Fruit fly (Drosophila melanogaster) whole organism, embryonic: ENCODE results near the gene WASp.
A peak's percentile ranks its signal among the peaks of the same experiment; 100 is the strongest.

Experiments used
- ATbp ChIP-seq: fragments of 200-800 bp; sonication (Bioruptor generic); optimal IDR thresholded peaks from 2 replicates; lab custom pipeline; 2017; ENCODE audit warnings: missing biosample characterization, mild to moderate bottlenecking, missing genetic modification characterization, missing genetic modification reagents
- Abd-B ChIP-seq: fragments of 200-800 bp; sonication (Bioruptor generic); optimal IDR thresholded peaks from 2 replicates; lab custom pipeline; 2018; ENCODE audit warnings: missing biosample characterization, mild to moderate bottlenecking, missing genetic modification characterization, moderate library complexity
- B-H2 ChIP-seq: fragments of 200-800 bp; sonication (Bioruptor generic); optimal IDR thresholded peaks from 2 replicates; lab custom pipeline; 2018; ENCODE audit warnings: missing biosample characterization, mild to moderate bottlenecking, missing genetic modification characterization
- Bgb ChIP-seq: fragments of 200-800 bp; sonication (Bioruptor generic); IDR thresholded peaks from 2 replicates; pipeline ENCODE4 v1.3.6; 2022; ENCODE audit warnings: missing biosample characterization, missing genetic modification characterization; ENCODE audit not compliant: partially characterized antibody
- Blimp-1 ChIP-seq: fragments of 200-800 bp; sonication (Bioruptor generic); optimal IDR thresholded peaks from 3 replicates; lab custom pipeline; 2018; ENCODE audit warnings: missing biosample characterization, missing genetic modification characterization, mild to moderate bottlenecking, moderate library complexity, missing genetic modification reagents
- CG11696 ChIP-seq: fragments of 200-800 bp; sonication (Bioruptor generic); IDR thresholded peaks from 2 replicates; pipeline ENCODE4 v1.3.6; 2022; ENCODE audit warnings: missing biosample characterization, missing genetic modification characterization
- CG13123 ChIP-seq: fragments of 200-800 bp; sonication (Bioruptor generic); optimal IDR thresholded peaks from 2 replicates; lab custom pipeline; 2016; ENCODE audit warnings: missing biosample characterization, missing genetic modification characterization
- CG14441 ChIP-seq: fragments of 200-800 bp; sonication (Bioruptor generic); IDR thresholded peaks from 2 replicates; pipeline ENCODE4 v1.3.6; 2022; ENCODE audit warnings: missing biosample characterization, missing genetic modification characterization
- CG15601 ChIP-seq: fragments of 200-800 bp; sonication (Bioruptor generic); optimal IDR thresholded peaks from 3 replicates; lab custom pipeline; 2019; ENCODE audit warnings: missing biosample characterization, mild to moderate bottlenecking, missing genetic modification characterization, moderate library complexity
- CG17361 ChIP-seq: fragments of 200-800 bp; sonication (Bioruptor generic); IDR thresholded peaks from 3 replicates; pipeline ENCODE4 v1.3.6; 2022; ENCODE audit warnings: missing biosample characterization, missing genetic modification characterization
- CG17802 ChIP-seq: fragments of 200-800 bp; sonication (Bioruptor generic); optimal IDR thresholded peaks from 2 replicates; lab custom pipeline; 2018; ENCODE audit warnings: missing biosample characterization, mild to moderate bottlenecking, missing genetic modification characterization, moderate library complexity
- CG17829 ChIP-seq: fragments of 200-800 bp; optimal IDR thresholded peaks from 2 replicates; lab custom pipeline; 2019; ENCODE audit warnings: missing biosample characterization, mild to moderate bottlenecking, missing genetic modification characterization, moderate library complexity
- CG2712 ChIP-seq: fragments of 200-800 bp; optimal IDR thresholded peaks from 3 replicates; lab custom pipeline; 2019; ENCODE audit warnings: missing biosample characterization, mild to moderate bottlenecking, missing genetic modification characterization, moderate library complexity
- CG3065 ChIP-seq: fragments of 200-800 bp; sonication (Bioruptor generic); optimal IDR thresholded peaks from 2 replicates; lab custom pipeline; 2016; ENCODE audit warnings: missing biosample characterization, missing genetic modification characterization
- CG31365 ChIP-seq: fragments of 200-800 bp; sonication (Bioruptor generic); optimal IDR thresholded peaks from 2 replicates; lab custom pipeline; 2018; ENCODE audit warnings: missing biosample characterization, mild to moderate bottlenecking, missing genetic modification characterization
- CG32767 ChIP-seq: fragments of 200-800 bp; sonication (Bioruptor generic); IDR thresholded peaks from 2 replicates; pipeline ENCODE4 v1.3.6; 2022; ENCODE audit warnings: missing biosample characterization, missing genetic modification characterization
- CG34224 ChIP-seq: fragments of 200-800 bp; sonication (Bioruptor generic); IDR thresholded peaks from 3 replicates; pipeline ENCODE4 v1.3.6; 2022; ENCODE audit warnings: missing biosample characterization, missing genetic modification characterization; ENCODE audit not compliant: partially characterized antibody
- CG3847 ChIP-seq: fragments of 200-800 bp; sonication (Bioruptor generic); IDR thresholded peaks from 2 replicates; pipeline ENCODE4 v1.3.6; 2022; ENCODE audit warnings: missing biosample characterization, missing genetic modification characterization
- CG4424 ChIP-seq: fragments of 200-800 bp; sonication (Bioruptor generic); optimal IDR thresholded peaks from 3 replicates; lab custom pipeline; 2016; ENCODE audit warnings: missing biosample characterization, missing genetic modification characterization
- CG4617 ChIP-seq: fragments of 200-800 bp; sonication (Bioruptor generic); optimal IDR thresholded peaks from 3 replicates; lab custom pipeline; 2016; ENCODE audit warnings: missing biosample characterization, missing genetic modification characterization, borderline replicate concordance
- CG6689 ChIP-seq: fragments of 200-800 bp; sonication (Bioruptor generic); IDR thresholded peaks from 2 replicates; pipeline ENCODE4 v1.3.6; 2022; ENCODE audit warnings: missing biosample characterization, missing genetic modification characterization
- CG6791 ChIP-seq: fragments of 200-800 bp; sonication (Bioruptor generic); IDR thresholded peaks from 3 replicates; pipeline ENCODE4 v1.3.6; 2022; ENCODE audit warnings: missing biosample characterization, missing genetic modification characterization; ENCODE audit not compliant: partially characterized antibody
- CG7372 ChIP-seq: fragments of 200-800 bp; sonication (Bioruptor generic); IDR thresholded peaks from 2 replicates; pipeline ENCODE4 v1.3.6; 2022; ENCODE audit warnings: missing biosample characterization, missing genetic modification characterization
- CG8089 ChIP-seq: fragments of 200-800 bp; sonication (Bioruptor generic); optimal IDR thresholded peaks from 3 replicates; lab custom pipeline; 2016; ENCODE audit warnings: missing biosample characterization, missing genetic modification characterization
- CG8281 ChIP-seq: fragments of 200-800 bp; sonication (Bioruptor generic); optimal IDR thresholded peaks from 2 replicates; lab custom pipeline; 2018; ENCODE audit warnings: missing biosample characterization, mild to moderate bottlenecking, missing genetic modification characterization, moderate library complexity
- CG8388 ChIP-seq: fragments of 200-800 bp; sonication (Bioruptor generic); optimal IDR thresholded peaks from 2 replicates; lab custom pipeline; 2019; ENCODE audit warnings: missing biosample characterization, mild to moderate bottlenecking, missing genetic modification characterization, moderate library complexity
- D19B ChIP-seq: fragments of 200-800 bp; sonication (Bioruptor generic); optimal IDR thresholded peaks from 2 replicates; lab custom pipeline; 2017; ENCODE audit warnings: missing biosample characterization, mild to moderate bottlenecking, missing genetic modification characterization
- Dp ChIP-seq: fragments of 200-800 bp; sonication (Bioruptor generic); optimal IDR thresholded peaks from 2 replicates; lab custom pipeline; 2018; ENCODE audit warnings: missing biosample characterization, mild to moderate bottlenecking, missing genetic modification characterization, moderate library complexity
- Ets97D ChIP-seq: fragments of 200-800 bp; sonication (Bioruptor generic); optimal IDR thresholded peaks from 3 replicates; lab custom pipeline; 2016; ENCODE audit warnings: missing biosample characterization, missing genetic modification characterization
- Fer3 ChIP-seq: fragments of 200-800 bp; sonication (Bioruptor generic); optimal IDR thresholded peaks from 2 replicates; lab custom pipeline; 2018; ENCODE audit warnings: missing biosample characterization, mild to moderate bottlenecking, missing genetic modification characterization, moderate library complexity
- Mrtf ChIP-seq: fragments of 200-800 bp; sonication (Bioruptor generic); IDR thresholded peaks from 3 replicates; pipeline ENCODE4 v1.3.6; 2022; ENCODE audit warnings: missing biosample characterization, missing genetic modification characterization
- NFAT ChIP-seq: fragments of 200-800 bp; sonication (Bioruptor generic); IDR thresholded peaks from 2 replicates; pipeline ENCODE4 v1.3.6; 2022; ENCODE audit warnings: missing biosample characterization, missing genetic modification characterization
- Rx ChIP-seq: fragments of 200-800 bp; sonication (Bioruptor generic); IDR thresholded peaks from 2 replicates; pipeline ENCODE4 v1.3.6; 2022; ENCODE audit warnings: missing biosample characterization, missing genetic modification characterization
- ash1 ChIP-seq: fragments of 200-800 bp; sonication (Bioruptor generic); optimal IDR thresholded peaks from 2 replicates; lab custom pipeline; 2018; ENCODE audit warnings: missing biosample characterization, mild to moderate bottlenecking, missing genetic modification characterization
- danr ChIP-seq: fragments of 200-800 bp; sonication (Bioruptor generic); IDR thresholded peaks from 2 replicates; pipeline ENCODE4 v1.3.6; 2022; ENCODE audit warnings: missing biosample characterization, missing genetic modification characterization
- dysf ChIP-seq: fragments of 200-800 bp; sonication (Bioruptor generic); IDR thresholded peaks from 3 replicates; pipeline ENCODE4 v1.3.6; 2022; ENCODE audit warnings: missing biosample characterization, missing genetic modification characterization
- esg ChIP-seq: fragments of 200-800 bp; sonication (Bioruptor generic); conservative IDR thresholded peaks from 2 replicates; pipeline ENCODE4 v1.3.6; 2022; ENCODE audit warnings: missing biosample characterization, missing genetic modification characterization
- ewg ChIP-seq: fragments of 200-800 bp; sonication (Bioruptor generic); optimal IDR thresholded peaks from 3 replicates; lab custom pipeline; 2017; ENCODE audit warnings: mild to moderate bottlenecking, missing biosample characterization, missing genetic modification reagents, missing genetic modification characterization
- fd64A ChIP-seq: fragments of 200-800 bp; sonication (Bioruptor generic); optimal IDR thresholded peaks from 3 replicates; lab custom pipeline; 2018; ENCODE audit warnings: missing biosample characterization, mild to moderate bottlenecking, missing genetic modification characterization
- gcm ChIP-seq: fragments of 200-800 bp; sonication (Bioruptor generic); optimal IDR thresholded peaks from 2 replicates; lab custom pipeline; 2019; ENCODE audit warnings: missing biosample characterization, mild to moderate bottlenecking, missing genetic modification characterization, moderate library complexity
- grau ChIP-seq: fragments of 200-800 bp; optimal IDR thresholded peaks from 3 replicates; lab custom pipeline; 2019; ENCODE audit warnings: missing biosample characterization, mild to moderate bottlenecking, missing genetic modification characterization, moderate library complexity
- gsb-n ChIP-seq: fragments of 200-800 bp; sonication (Bioruptor generic); optimal IDR thresholded peaks from 3 replicates; lab custom pipeline; 2018; ENCODE audit warnings: missing biosample characterization, mild to moderate bottlenecking, missing genetic modification characterization
- kay ChIP-seq: fragments of 200-800 bp; sonication (Bioruptor generic); optimal IDR thresholded peaks from 2 replicates; lab custom pipeline; 2016; ENCODE audit warnings: missing biosample characterization, missing genetic modification characterization
- prd ChIP-seq, 3 experiments: fragments of >200 bp in 2 of 3; fragments of 200-800 bp in 1 of 3; sonication (Bioruptor generic) in 1 of 3; optimal IDR thresholded peaks in 2 of 3; IDR thresholded peaks in 1 of 3; 2 replicates in 2 of 3; 3 replicates in 1 of 3; pipeline versions ENCODE4 v1.3.6 to Lab custom; 2017 to 2022; ENCODE audit warnings: missing biosample characterization in 1 of 3, missing genetic modification characterization in 1 of 3
- unpg ChIP-seq: fragments of 200-800 bp; sonication (Bioruptor generic); optimal IDR thresholded peaks from 3 replicates; lab custom pipeline; 2018; ENCODE audit warnings: missing biosample characterization, mild to moderate bottlenecking, missing genetic modification characterization, moderate library complexity
- vvl ChIP-seq: fragments of 200-800 bp; sonication (Bioruptor generic); IDR thresholded peaks from 2 replicates; pipeline ENCODE4 v1.3.6; 2022; ENCODE audit warnings: missing biosample characterization, missing genetic modification characterization
- yki ChIP-seq: fragments of >200 bp; optimal IDR thresholded peaks from 3 replicates; lab custom pipeline; 2018
- zen2 ChIP-seq: fragments of 200-800 bp; sonication (Bioruptor generic); IDR thresholded peaks from 3 replicates; pipeline ENCODE4 v1.3.6; 2022; ENCODE audit warnings: missing biosample characterization, missing genetic modification characterization; ENCODE audit not compliant: partially characterized antibody

WASp gene

dm6 chr3R:28819555-28820305 is 12.1 kb downstream of the WASp start, which contains the start of the genes CG1523 and CG1647 (continued):
- TF ChIP-seq Fer3 (tag; lab: Kevin White, UChicago) (peak; percentile 50), Rx (GFP tag; lab: Robert Waterston, UW) (0 out of 2 replicates have a peak, but pooled peaks have one; percentile 28), CG2712 (tag; lab: Kevin White, UChicago) (peak; percentile 79), CG8388 (GFP tag; lab: Kevin White, UChicago) (peak; percentile 57), CG32767 (no peak), CG6791 (peak; percentile 39; the same call in 1 of the 3 replicates), fd64A (GFP tag; lab: Kevin White, UChicago) (no peak), CG4617 (GFP tag; lab: Kevin White, UChicago) (peak; percentile 67), ATbp (GFP tag; lab: Kevin White, UChicago) (peak; percentile 37), ewg (GFP tag; lab: Kevin White, UChicago) (no peak), gcm (GFP tag; lab: Kevin White, UChicago) (no peak), gsb-n (no peak), kay (peak; percentile 4), CG11696 (GFP tag; lab: Robert Waterston, UW) (no peak), CG6689 (peak; percentile 73), ash1 (no peak), CG8089 (GFP tag; lab: Kevin White, UChicago) (peak; percentile 53), dysf (peak; percentile 63), danr (GFP tag; lab: Robert Waterston, UW) (peak; percentile 26; the same call in 1 of the 2 replicates), grau (tag; lab: Kevin White, UChicago) (peak; percentile 76), unpg (GFP tag; lab: Kevin White, UChicago) (peak; percentile 66), Blimp-1 (GFP tag; lab: Kevin White, UChicago) (no peak), CG3847 (GFP tag; lab: Robert Waterston, UW) (peak; percentile 51), Ets97D (GFP tag; lab: Kevin White, UChicago) (peak; percentile 7), CG3065 (GFP tag; lab: Kevin White, UChicago) (peak; percentile 5), CG7372 (GFP tag; lab: Robert Waterston, UW) (0 out of 2 replicates have a peak, but pooled peaks have one; percentile 48), Dp (GFP tag; lab: Kevin White, UChicago) (no peak), CG31365 (tag; lab: Kevin White, UChicago) (no peak), CG15601 (tag; lab: Kevin White, UChicago) (no peak), zen2 (GFP tag; lab: Robert Waterston, UW) (peak; percentile 8; the same call in 1 of the 3 replicates), CG17361 (GFP tag; lab: Robert Waterston, UW) (peak; percentile 85), CG13123 (GFP tag; lab: Kevin White, UChicago) (peak; percentile 4), B-H2 (GFP tag; lab: Kevin White, UChicago) (no peak), Abd-B (GFP tag; lab: Kevin White, UChicago) (peak; percentile 67), CG17802 (tag; lab: Kevin White, UChicago) (peak; percentile 8), CG34224 (GFP tag; lab: Robert Waterston, UW) (peak; percentile 15; the same call in 1 of the 3 replicates), D19B (GFP tag; lab: Kevin White, UChicago) (no peak), yki (lab: Kevin White, UChicago) (no peak), CG8281 (tag; lab: Kevin White, UChicago) (no peak), esg (GFP tag; lab: Robert Waterston, UW) (peak; percentile 61; the same call in 1 of the 2 replicates), vvl (GFP tag; lab: Robert Waterston, UW) (peak; percentile 40; the same call in 1 of the 2 replicates), CG17829 (tag; lab: Kevin White, UChicago) (peak; percentile 79), prd (optimal IDR thresholded peaks at IDR 0.05; lab: Kevin White, UChicago) (no peak), prd (GFP tag; IDR thresholded peaks at IDR 0.05; lab: Robert Waterston, UW) (peak; percentile 68), CG4424 (GFP tag; lab: Kevin White, UChicago) (peak; percentile 67), Bgb (GFP tag; lab: Robert Waterston, UW) (peak; percentile 53), CG14441 (peak; percentile 58), Mrtf (GFP tag; lab: Robert Waterston, UW) (peak; percentile 26; the same call in 1 of the 3 replicates), NFAT (GFP tag; lab: Robert Waterston, UW) (peak; percentile 42; the same call in 1 of the 2 replicates)
